Worm (Caenorhabditis elegans) whole organism, L1 larva: ENCODE measurements around the gene E02H4.4.

Experiments
- dsc-1 ChIP-seq: sonication (generic microtip); optimal IDR thresholded peaks from 2 replicates; lab custom pipeline; 2016; ENCODE audit warnings: mild to moderate bottlenecking, missing genetic modification characterization, missing compliant biosample characterization
- egl-27 ChIP-seq, 2 experiments: fragments of 150-350 bp in 1 of 2; sonication (generic microtip); optimal IDR thresholded peaks; 3 replicates each; lab custom pipeline; 2017 to 2018; ENCODE audit warnings: missing biosample characterization in 2 of 2, missing genetic modification characterization in 2 of 2, missing genetic modification reagents in 2 of 2
- lin-13 ChIP-seq: fragments of 150-350 bp; optimal IDR thresholded peaks from 2 replicates; lab custom pipeline; 2014; ENCODE audit warnings: missing biosample characterization, missing genetic modification reagents, missing genetic modification characterization
- mep-1 ChIP-seq: fragments of 150-350 bp; optimal IDR thresholded peaks from 2 replicates; lab custom pipeline; 2014; ENCODE audit warnings: missing biosample characterization, missing genetic modification characterization
- nhr-47 ChIP-seq: sonication (generic microtip); optimal IDR thresholded peaks from 2 replicates; lab custom pipeline; 2016; ENCODE audit warnings: mild to moderate bottlenecking, missing genetic modification characterization, moderate library complexity, missing compliant biosample characterization
- rnt-1 ChIP-seq: sonication (generic microtip); optimal IDR thresholded peaks from 2 replicates; lab custom pipeline; 2016; ENCODE audit warnings: mild to moderate bottlenecking, missing genetic modification characterization, moderate library complexity, missing compliant biosample characterization
- skn-1 ChIP-seq: fragments of 150-350 bp; optimal IDR thresholded peaks from 2 replicates; lab custom pipeline; 2014; ENCODE audit warnings: missing biosample characterization, missing genetic modification characterization

- TF ChIP-seq rnt-1 (tag; lab: Kevin White, UChicago) = no peak
- TF ChIP-seq nhr-47 = no peak
- no peak for TF ChIP-seq egl-27 (tag; optimal IDR thresholded peaks at IDR 0.05; lab: Kevin White, UChicago)
- no peak for TF ChIP-seq skn-1 (tag; lab: Kevin White, UChicago)
- no peak for TF ChIP-seq dsc-1 (tag; lab: Kevin White, UChicago)
- TF ChIP-seq lin-13 (GFP tag; lab: Kevin White, UChicago) = no peak
- TF ChIP-seq mep-1 (tag; lab: Kevin White, UChicago) = no peak
Measured at ce11 chrX:14289993-14290392, 32.2 kb downstream of the E02H4.4 start.
